Fruit fly (Drosophila melanogaster) whole organism, embryonic: ENCODE results near the gene CG42726.
A peak's percentile ranks its signal among the peaks of the same experiment; 100 is the strongest.

ENCODE experiments used
- B-H1 ChIP-seq: fragments of 200-800 bp; sonication (Bioruptor generic); IDR thresholded peaks from 3 replicates; pipeline ENCODE4 v1.3.6; 2022; ENCODE audit warnings: missing biosample characterization, missing genetic modification characterization
- BEAF-32 ChIP-seq: fragments of 200-800 bp; sonication (Bioruptor generic); optimal IDR thresholded peaks from 3 replicates; lab custom pipeline; 2017; ENCODE audit warnings: missing biosample characterization, missing genetic modification characterization, mild to moderate bottlenecking, moderate library complexity, missing genetic modification reagents
- CG10267 ChIP-seq: fragments of 200-800 bp; sonication (Bioruptor generic); optimal IDR thresholded peaks from 2 replicates; lab custom pipeline; 2018; ENCODE audit warnings: missing biosample characterization, mild to moderate bottlenecking, missing genetic modification characterization, moderate library complexity
- CG10543 ChIP-seq: fragments of 200-800 bp; sonication (Bioruptor generic); optimal IDR thresholded peaks from 3 replicates; lab custom pipeline; 2017; ENCODE audit warnings: missing biosample characterization, mild to moderate bottlenecking, missing genetic modification characterization, moderate library complexity
- CG11560 ChIP-seq: fragments of 200-800 bp; sonication (Bioruptor generic); IDR thresholded peaks from 3 replicates; pipeline ENCODE4 v1.3.6; 2022; ENCODE audit warnings: missing biosample characterization, missing genetic modification characterization
- CG12155 ChIP-seq: fragments of 200-800 bp; sonication (Bioruptor generic); optimal IDR thresholded peaks from 3 replicates; lab custom pipeline; 2016; ENCODE audit warnings: missing biosample characterization, missing genetic modification characterization
- CG12942 ChIP-seq: fragments of 200-800 bp; sonication (Bioruptor generic); optimal IDR thresholded peaks from 3 replicates; lab custom pipeline; 2016; ENCODE audit warnings: missing biosample characterization, missing genetic modification characterization
- CG13287 ChIP-seq: fragments of 200-800 bp; sonication (Bioruptor generic); IDR thresholded peaks from 2 replicates; pipeline ENCODE4 v1.3.6; 2022; ENCODE audit warnings: missing biosample characterization, missing genetic modification characterization; ENCODE audit not compliant: partially characterized antibody
- CG14965 ChIP-seq: fragments of 200-800 bp; sonication (Bioruptor generic); optimal IDR thresholded peaks from 2 replicates; lab custom pipeline; 2016; ENCODE audit warnings: missing biosample characterization, missing genetic modification characterization, borderline replicate concordance
- CG17186 ChIP-seq: fragments of 200-800 bp; sonication (Bioruptor generic); optimal IDR thresholded peaks from 3 replicates; lab custom pipeline; 2017; ENCODE audit warnings: missing biosample characterization, missing genetic modification reagents, missing genetic modification characterization
- CG17385 ChIP-seq: fragments of 200-800 bp; sonication (Bioruptor generic); optimal IDR thresholded peaks from 3 replicates; lab custom pipeline; 2018; ENCODE audit warnings: missing biosample characterization, mild to moderate bottlenecking, missing genetic modification characterization
- CG17829 ChIP-seq: fragments of 200-800 bp; optimal IDR thresholded peaks from 2 replicates; lab custom pipeline; 2019; ENCODE audit warnings: missing biosample characterization, mild to moderate bottlenecking, missing genetic modification characterization, moderate library complexity
- CG2199 ChIP-seq: fragments of 200-800 bp; sonication (Bioruptor generic); IDR thresholded peaks from 3 replicates; pipeline ENCODE4 v1.3.6; 2022; ENCODE audit warnings: missing biosample characterization, missing genetic modification characterization
- CG2712 ChIP-seq: fragments of 200-800 bp; optimal IDR thresholded peaks from 3 replicates; lab custom pipeline; 2019; ENCODE audit warnings: missing biosample characterization, mild to moderate bottlenecking, missing genetic modification characterization, moderate library complexity
- CG6854 ChIP-seq: fragments of 200-800 bp; sonication (Bioruptor generic); optimal IDR thresholded peaks from 3 replicates; lab custom pipeline; 2017; ENCODE audit warnings: missing biosample characterization, mild to moderate bottlenecking, missing genetic modification characterization
- CG8281 ChIP-seq: fragments of 200-800 bp; sonication (Bioruptor generic); optimal IDR thresholded peaks from 2 replicates; lab custom pipeline; 2018; ENCODE audit warnings: missing biosample characterization, mild to moderate bottlenecking, missing genetic modification characterization, moderate library complexity
- CG8478 ChIP-seq: fragments of >200 bp; optimal IDR thresholded peaks from 2 replicates; lab custom pipeline; 2018
- CG9437 ChIP-seq: fragments of 200-800 bp; sonication (Bioruptor generic); optimal IDR thresholded peaks from 2 replicates; lab custom pipeline; 2018; ENCODE audit warnings: missing biosample characterization, mild to moderate bottlenecking, missing genetic modification characterization
- D19B ChIP-seq: fragments of 200-800 bp; sonication (Bioruptor generic); optimal IDR thresholded peaks from 2 replicates; lab custom pipeline; 2017; ENCODE audit warnings: missing biosample characterization, mild to moderate bottlenecking, missing genetic modification characterization
- Dip2 ChIP-seq: fragments of 200-800 bp; sonication (Bioruptor generic); IDR thresholded peaks from 2 replicates; pipeline ENCODE4 v1.3.6; 2022; ENCODE audit warnings: missing biosample characterization, missing genetic modification characterization
- H2.0 ChIP-seq: fragments of 200-800 bp; sonication (Bioruptor generic); IDR thresholded peaks from 2 replicates; pipeline ENCODE4 v1.3.6; 2022; ENCODE audit warnings: missing biosample characterization, missing genetic modification characterization
- HLH4C ChIP-seq: fragments of 200-800 bp; sonication (Bioruptor generic); IDR thresholded peaks from 3 replicates; pipeline ENCODE4 v1.3.6; 2022; ENCODE audit warnings: missing biosample characterization, missing genetic modification characterization; ENCODE audit not compliant: partially characterized antibody
- Kr ChIP-seq: fragments of 200-800 bp; sonication (Bioruptor generic); optimal IDR thresholded peaks from 2 replicates; lab custom pipeline; 2017; ENCODE audit warnings: missing biosample characterization, mild to moderate bottlenecking, missing genetic modification characterization
- NC2α ChIP-seq: fragments of 200-800 bp; sonication (Bioruptor generic); optimal IDR thresholded peaks from 2 replicates; lab custom pipeline; 2016; ENCODE audit warnings: missing biosample characterization, missing genetic modification characterization
- Nf-YA ChIP-seq: fragments of 200-800 bp; sonication (Bioruptor generic); IDR thresholded peaks from 2 replicates; pipeline ENCODE4 v1.3.6; 2022; ENCODE audit warnings: missing biosample characterization, missing genetic modification characterization
- Six4 ChIP-seq: fragments of 200-800 bp; sonication (Bioruptor generic); optimal IDR thresholded peaks from 2 replicates; lab custom pipeline; 2016; ENCODE audit warnings: missing biosample characterization, missing genetic modification characterization
- Stat92E ChIP-seq, 3 experiments: fragments of >200 bp in 2 of 3; fragments of 200-800 bp in 1 of 3; sonication (Bioruptor generic) in 1 of 3; optimal IDR thresholded peaks; 2 replicates each; lab custom pipeline; 2017 to 2019; ENCODE audit warnings: missing biosample characterization in 3 of 3, missing genetic modification characterization in 3 of 3, mild to moderate bottlenecking in 1 of 3, moderate library complexity in 1 of 3
- Xbp1 ChIP-seq: fragments of 200-800 bp; sonication (Bioruptor generic); optimal IDR thresholded peaks from 3 replicates; lab custom pipeline; 2016; ENCODE audit warnings: missing biosample characterization, mild to moderate bottlenecking, missing genetic modification characterization
- ara ChIP-seq: fragments of 200-800 bp; sonication (Bioruptor generic); IDR thresholded peaks from 2 replicates; pipeline ENCODE4 v1.3.6; 2022; ENCODE audit warnings: missing biosample characterization, missing genetic modification characterization
- bab2 ChIP-seq: fragments of 200-800 bp; sonication (Bioruptor generic); optimal IDR thresholded peaks from 2 replicates; lab custom pipeline; 2016; ENCODE audit warnings: missing biosample characterization, missing genetic modification characterization
- bbx ChIP-seq: fragments of 200-800 bp; sonication (Bioruptor generic); IDR thresholded peaks from 2 replicates; pipeline ENCODE4 v1.3.6; 2022; ENCODE audit warnings: missing biosample characterization, missing genetic modification characterization; ENCODE audit not compliant: partially characterized antibody
- bcd ChIP-seq: fragments of 200-800 bp; sonication (Bioruptor generic); optimal IDR thresholded peaks from 2 replicates; lab custom pipeline; 2017; ENCODE audit warnings: missing biosample characterization, mild to moderate bottlenecking, missing genetic modification characterization
- chif ChIP-seq, 2 experiments: fragments of 200-800 bp; sonication (Bioruptor generic); optimal IDR thresholded peaks; 3 replicates each; lab custom pipeline; 2016; ENCODE audit warnings: missing biosample characterization in 2 of 2, missing genetic modification characterization in 2 of 2
- chinmo ChIP-seq: fragments of 200-800 bp; sonication (Bioruptor generic); IDR thresholded peaks from 4 replicates; pipeline ENCODE4 v1.3.6; 2022; ENCODE audit warnings: missing biosample characterization, missing genetic modification characterization; ENCODE audit not compliant: partially characterized antibody
- crc ChIP-seq: fragments of 200-800 bp; sonication (Bioruptor generic); optimal IDR thresholded peaks from 2 replicates; lab custom pipeline; 2016; ENCODE audit warnings: missing biosample characterization, missing genetic modification characterization
- dimm ChIP-seq: fragments of 200-800 bp; sonication (Bioruptor generic); IDR thresholded peaks from 2 replicates; pipeline ENCODE4 v1.3.6; 2022; ENCODE audit warnings: missing biosample characterization, missing genetic modification characterization
- dmrt11E ChIP-seq: fragments of 200-800 bp; sonication (Bioruptor generic); optimal IDR thresholded peaks from 3 replicates; lab custom pipeline; 2018; ENCODE audit warnings: missing biosample characterization, mild to moderate bottlenecking, missing genetic modification characterization, moderate library complexity
- en ChIP-seq: fragments of 200-800 bp; sonication (Bioruptor generic); optimal IDR thresholded peaks from 2 replicates; lab custom pipeline; 2016; ENCODE audit warnings: missing biosample characterization, missing genetic modification characterization
- fu2 ChIP-seq: fragments of 200-800 bp; sonication (Bioruptor generic); optimal IDR thresholded peaks from 2 replicates; lab custom pipeline; 2016; ENCODE audit warnings: missing biosample characterization, missing genetic modification characterization
- gsb-n ChIP-seq: fragments of 200-800 bp; sonication (Bioruptor generic); optimal IDR thresholded peaks from 3 replicates; lab custom pipeline; 2018; ENCODE audit warnings: missing biosample characterization, mild to moderate bottlenecking, missing genetic modification characterization
- jigr1 ChIP-seq: fragments of 200-800 bp; sonication (Bioruptor generic); IDR thresholded peaks from 3 replicates; pipeline ENCODE4 v1.3.6; 2022; ENCODE audit warnings: missing biosample characterization, missing genetic modification characterization
- mam ChIP-seq: fragments of 200-800 bp; sonication (Bioruptor generic); optimal IDR thresholded peaks from 3 replicates; lab custom pipeline; 2016; ENCODE audit warnings: missing biosample characterization, missing genetic modification characterization
- nerfin-1 ChIP-seq: fragments of 200-800 bp; sonication (Bioruptor generic); optimal IDR thresholded peaks from 3 replicates; lab custom pipeline; 2019; ENCODE audit warnings: missing biosample characterization, mild to moderate bottlenecking, missing genetic modification characterization, moderate library complexity
- pan ChIP-seq, 4 experiments: fragments of >200 bp in 3 of 4; fragments of 200-800 bp in 1 of 4; sonication (Bioruptor generic) in 1 of 4; optimal IDR thresholded peaks in 3 of 4; IDR thresholded peaks in 1 of 4; 2 replicates each; pipeline versions ENCODE4 v1.3.6 to Lab custom; 2017 to 2022; ENCODE audit warnings: missing biosample characterization in 2 of 4, missing genetic modification characterization in 2 of 4, mixed read lengths in 1 of 4
- pros ChIP-seq: fragments of 200-800 bp; sonication (Bioruptor generic); optimal IDR thresholded peaks from 3 replicates; lab custom pipeline; 2019; ENCODE audit warnings: missing biosample characterization, mild to moderate bottlenecking, missing genetic modification characterization, moderate library complexity
- pum ChIP-seq: fragments of 200-800 bp; sonication (Bioruptor generic); optimal IDR thresholded peaks from 2 replicates; lab custom pipeline; 2016; ENCODE audit warnings: missing biosample characterization, missing genetic modification characterization
- so ChIP-seq: fragments of 200-800 bp; sonication (Bioruptor generic); IDR thresholded peaks from 3 replicates; pipeline ENCODE4 v1.3.6; 2022; ENCODE audit warnings: missing biosample characterization, missing genetic modification characterization
- sug ChIP-seq: fragments of 200-800 bp; optimal IDR thresholded peaks from 2 replicates; lab custom pipeline; 2019; ENCODE audit warnings: missing biosample characterization, mild to moderate bottlenecking, missing genetic modification characterization, moderate library complexity
- tap ChIP-seq: fragments of 200-800 bp; optimal IDR thresholded peaks from 3 replicates; lab custom pipeline; 2019; ENCODE audit warnings: missing biosample characterization, mild to moderate bottlenecking, missing genetic modification characterization, moderate library complexity
- zf30C ChIP-seq: fragments of 200-800 bp; sonication (Bioruptor generic); optimal IDR thresholded peaks from 3 replicates; lab custom pipeline; 2018; ENCODE audit warnings: missing biosample characterization, mild to moderate bottlenecking, missing genetic modification characterization

The CG42726 gene

dm6 chr3R:15340052-15340732 is 7.7 kb upstream of the CG42726 start, which contains the start of gene SerRS-m (continued):
- TF ChIP-seq bab2 (GFP tag; lab: Kevin White, UChicago) (no peak), CG14965 (GFP tag; lab: Kevin White, UChicago) (no peak), CG17186 (no peak), NC2α (GFP tag; lab: Kevin White, UChicago) (no peak), CG13287 (GFP tag; lab: Robert Waterston, UW) (peak; percentile 33), gsb-n (tag; lab: Kevin White, UChicago) (peak; percentile 28), Stat92E (GFP tag; optimal IDR thresholded peaks at IDR 0.05; lab: Kevin White, UChicago) (no peak), nerfin-1 (tag; lab: Kevin White, UChicago) (no peak), B-H1 (GFP tag; lab: Robert Waterston, UW) (no peak), CG17829 (peak; percentile 15), CG12942 (GFP tag; lab: Kevin White, UChicago) (no peak), en (GFP tag; lab: Kevin White, UChicago) (no peak), CG2199 (GFP tag; lab: Robert Waterston, UW) (no peak), tap (tag; lab: Kevin White, UChicago) (no peak), Six4 (GFP tag; lab: Kevin White, UChicago) (peak; percentile 17), chif (GFP tag; optimal IDR thresholded peaks at IDR 0.05; lab: Kevin White, UChicago) (no peak), Dip2 (GFP tag; lab: Robert Waterston, UW) (no peak), dmrt11E (tag; lab: Kevin White, UChicago) (peak; percentile 3), CG12155 (GFP tag; lab: Kevin White, UChicago) (no peak), Nf-YA (no peak), so (GFP tag; lab: Robert Waterston, UW) (no peak), D19B (GFP tag; lab: Kevin White, UChicago) (no peak), CG8281 (no peak), bcd (no peak), jigr1 (no peak), CG9437 (GFP tag; lab: Kevin White, UChicago) (peak; percentile 99), pros (GFP tag; lab: Kevin White, UChicago) (no peak), Kr (GFP tag; lab: Kevin White, UChicago) (no peak), H2.0 (no peak), Xbp1 (GFP tag; lab: Kevin White, UChicago) (no peak), pum (GFP tag; lab: Kevin White, UChicago) (no peak), CG8478 (lab: Kevin White, UChicago) (no peak), mam (no peak), CG10543 (GFP tag; lab: Kevin White, UChicago) (no peak), sug (tag; lab: Kevin White, UChicago) (peak; percentile 12), ara (GFP tag; lab: Robert Waterston, UW) (no peak), dimm (GFP tag; lab: Robert Waterston, UW) (no peak), HLH4C (no peak), pan (optimal IDR thresholded peaks at IDR 0.05; lab: Kevin White, UChicago) (no peak), pan (GFP tag; optimal IDR thresholded peaks at IDR 0.05 in 1 of 2, IDR thresholded peaks at IDR 0.05 in 1 of 2) (no peak), CG17385 (GFP tag; lab: Kevin White, UChicago) (no peak), CG6854 (GFP tag; lab: Kevin White, UChicago) (no peak), CG11560 (tag; lab: Robert Waterston, UW) (no peak), bbx (GFP tag; lab: Robert Waterston, UW) (no peak), crc (no peak), zf30C (GFP tag; lab: Kevin White, UChicago) (peak; percentile 11), fu2 (no peak), CG10267 (tag; lab: Kevin White, UChicago) (peak; percentile 17), chinmo (GFP tag; lab: Robert Waterston, UW) (no peak), BEAF-32 (GFP tag; lab: Kevin White, UChicago) (no peak), CG2712 (tag; lab: Kevin White, UChicago) (peak; percentile 39)
